Worm (Caenorhabditis elegans) whole organism, early embryonic: ENCODE results near the gene T07A9.15.

ENCODE experiments used
- B0310.2 ChIP-seq: sonication (generic microtip); optimal IDR thresholded peaks from 2 replicates; lab custom pipeline; 2016; ENCODE audit warnings: mild to moderate bottlenecking, missing genetic modification characterization, missing compliant biosample characterization
- F13C5.2 ChIP-seq: sonication (generic microtip); optimal IDR thresholded peaks from 2 replicates; lab custom pipeline; 2017; ENCODE audit warnings: mild to moderate bottlenecking, missing genetic modification characterization, inconsistent platforms, missing compliant biosample characterization
- aly-1 ChIP-seq: sonication (generic microtip); optimal IDR thresholded peaks from 2 replicates; lab custom pipeline; 2016; ENCODE audit warnings: missing genetic modification characterization, missing compliant biosample characterization
- ama-1 ChIP-seq: fragments of 150-350 bp; optimal IDR thresholded peaks from 2 replicates; lab custom pipeline; 2014
- ceh-13 ChIP-seq: fragments of 200-800 bp; sonication (Bioruptor generic); optimal IDR thresholded peaks from 2 replicates; lab custom pipeline; 2018; ENCODE audit warnings: mild to moderate bottlenecking, missing genetic modification characterization, missing compliant biosample characterization
- ceh-36 ChIP-seq: sonication (generic microtip); optimal IDR thresholded peaks from 2 replicates; lab custom pipeline; 2016; ENCODE audit warnings: missing genetic modification characterization, inconsistent platforms, missing compliant biosample characterization
- ets-7 ChIP-seq: sonication (generic microtip); optimal IDR thresholded peaks from 2 replicates; lab custom pipeline; 2016; ENCODE audit warnings: missing genotype, missing genetic modification characterization, missing compliant biosample characterization
- flt-1 ChIP-seq: fragments of 200-800 bp; sonication (Bioruptor generic); IDR thresholded peaks from 2 replicates; pipeline ENCODE4 v1.3.6; 2022; ENCODE audit warnings: missing genetic modification characterization, missing compliant biosample characterization
- hmbx-1 ChIP-seq: sonication (generic microtip); optimal IDR thresholded peaks from 2 replicates; lab custom pipeline; 2016; ENCODE audit warnings: mild to moderate bottlenecking, missing genetic modification characterization, missing compliant biosample characterization
- hmg-4 ChIP-seq: fragments of 200-800 bp; sonication (Bioruptor generic); optimal IDR thresholded peaks from 2 replicates; lab custom pipeline; 2018; ENCODE audit warnings: mild to moderate bottlenecking, missing genetic modification characterization, missing compliant biosample characterization
- hnd-1 ChIP-seq: sonication (generic microtip); optimal IDR thresholded peaks from 2 replicates; lab custom pipeline; 2016; ENCODE audit warnings: missing genetic modification characterization, missing compliant biosample characterization
- pes-1 ChIP-seq: fragments of 200-800 bp; sonication (Bioruptor generic); IDR thresholded peaks from 2 replicates; pipeline ENCODE4 v1.3.6; 2022; ENCODE audit warnings: missing genetic modification reagents, missing genetic modification characterization, missing compliant biosample characterization
- scrt-1 ChIP-seq: fragments of 200-800 bp; sonication (Bioruptor generic); IDR thresholded peaks from 2 replicates; pipeline ENCODE4 v1.3.6; 2022; ENCODE audit warnings: missing genetic modification characterization, missing compliant biosample characterization
- sea-1 ChIP-seq: fragments of 200-800 bp; sonication (Bioruptor generic); conservative IDR thresholded peaks from 2 replicates; pipeline ENCODE4 v1.3.6; 2022; ENCODE audit warnings: missing genetic modification characterization, missing compliant biosample characterization
- tbx-11 ChIP-seq: fragments of 200-800 bp; sonication (Bioruptor generic); IDR thresholded peaks from 2 replicates; pipeline ENCODE4 v1.3.6; 2022; ENCODE audit warnings: missing genetic modification characterization, missing compliant biosample characterization
- tbx-37 ChIP-seq: fragments of 200-800 bp; sonication (Bioruptor generic); conservative IDR thresholded peaks from 2 replicates; pipeline ENCODE4 v1.3.6; 2022; ENCODE audit warnings: missing genetic modification reagents, missing genetic modification characterization, missing compliant biosample characterization
- tra-4 ChIP-seq: sonication (generic microtip); optimal IDR thresholded peaks from 2 replicates; lab custom pipeline; 2017; ENCODE audit warnings: missing genetic modification characterization, missing compliant biosample characterization

The T07A9.15 gene

ce11 chrIV:393409-393930, at the start of gene T07A9.15, which contains the start of gene nog-1:
Gene T07A9.15 (minus strand): TSS chrIV:393546.
Gene nog-1 (plus strand): TSS chrIV:393880.
- TF ChIP-seq aly-1 (tag; lab: Kevin White, UChicago) (no peak), ets-7 (tag; lab: Kevin White, UChicago) (no peak), ceh-13 (GFP tag; lab: Kevin White, UChicago) (no peak), pes-1 (peak; percentile 52; the same call in 1 of the 2 replicates), B0310.2 (tag; lab: Kevin White, UChicago) (no peak), tbx-11 (GFP tag; lab: Robert Waterston, UW) (no peak), tbx-37 (0 out of 2 replicates have a peak, but pooled peaks have one; percentile 30)

DNA sequence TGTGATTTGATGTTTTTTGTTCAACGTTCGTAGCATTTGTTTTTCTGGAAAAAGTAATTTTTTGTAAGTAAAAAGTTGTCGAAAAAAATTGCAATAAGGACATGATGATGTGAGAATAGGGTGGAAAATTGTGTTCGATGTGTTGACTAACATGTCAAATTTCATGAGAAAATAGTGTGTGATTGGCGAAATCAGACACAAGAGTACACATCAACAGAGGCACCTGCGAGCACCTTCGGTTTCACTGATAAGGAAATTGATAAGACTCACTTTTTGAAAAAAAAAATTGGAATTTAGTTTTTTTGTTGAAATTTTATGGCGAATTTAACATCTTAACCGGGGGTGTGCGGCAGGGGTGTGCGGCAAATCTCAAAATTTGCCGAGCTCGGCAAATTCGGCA, 47.2 kb upstream of the T07A9.15 start, which contains the start of gene hum-8:
Gene hum-8 (minus strand): TSS at position 46 of the 400 bp plus-strand sequence.
- TF ChIP-seq ceh-13 (GFP tag; lab: Kevin White, UChicago), result no peak
- TF ChIP-seq ets-7 (tag; lab: Kevin White, UChicago), result no peak
- TF ChIP-seq scrt-1 (GFP tag; lab: Robert Waterston, UW), result no peak
- no peak for TF ChIP-seq hnd-1 (tag; lab: Kevin White, UChicago)
- TF ChIP-seq tra-4, result no peak
- TF ChIP-seq sea-1 (GFP tag; lab: Robert Waterston, UW), result no peak
- no peak for TF ChIP-seq B0310.2 (tag; lab: Kevin White, UChicago)
- no peak for TF ChIP-seq tbx-11 (GFP tag; lab: Robert Waterston, UW)
- no peak for TF ChIP-seq hmg-4
- no peak for TF ChIP-seq F13C5.2
- no peak for TF ChIP-seq aly-1 (tag; lab: Kevin White, UChicago)
- no peak for TF ChIP-seq ama-1
- TF ChIP-seq pes-1, result no peak
- no peak for TF ChIP-seq ceh-36 (tag; lab: Kevin White, UChicago)

ce11 chrIV:438384-438783, 45.0 kb upstream of the T07A9.15 start:
- no peak for TF ChIP-seq ceh-13 (GFP tag; lab: Kevin White, UChicago)
- TF ChIP-seq flt-1 (GFP tag; lab: Robert Waterston, UW), result no peak
- no peak for TF ChIP-seq pes-1
- no peak for TF ChIP-seq ets-7 (tag; lab: Kevin White, UChicago)
- TF ChIP-seq tra-4, result no peak
- no peak for TF ChIP-seq hmg-4
- TF ChIP-seq sea-1 (GFP tag; lab: Robert Waterston, UW), result no peak
- TF ChIP-seq tbx-11 (GFP tag; lab: Robert Waterston, UW), result no peak
- TF ChIP-seq F13C5.2, result no peak
- TF ChIP-seq aly-1 (tag; lab: Kevin White, UChicago), result no peak
- TF ChIP-seq hmbx-1 (tag; lab: Kevin White, UChicago), result no peak

- no peak for TF ChIP-seq aly-1 (tag; lab: Kevin White, UChicago)
Measured at ce11 chrIV:428869-429268, 35.5 kb upstream of the T07A9.15 start, which contains the start of gene Y66H1A.5. Gene Y66H1A.5 (minus strand): TSS chrIV:429133.

ce11 chrIV:427100-427908, 34.0 kb upstream of the T07A9.15 start:
- TF ChIP-seq pes-1 (0 out of 2 replicates have a peak, but pooled peaks have one; percentile 17), hmg-4 (no peak)

DNA sequence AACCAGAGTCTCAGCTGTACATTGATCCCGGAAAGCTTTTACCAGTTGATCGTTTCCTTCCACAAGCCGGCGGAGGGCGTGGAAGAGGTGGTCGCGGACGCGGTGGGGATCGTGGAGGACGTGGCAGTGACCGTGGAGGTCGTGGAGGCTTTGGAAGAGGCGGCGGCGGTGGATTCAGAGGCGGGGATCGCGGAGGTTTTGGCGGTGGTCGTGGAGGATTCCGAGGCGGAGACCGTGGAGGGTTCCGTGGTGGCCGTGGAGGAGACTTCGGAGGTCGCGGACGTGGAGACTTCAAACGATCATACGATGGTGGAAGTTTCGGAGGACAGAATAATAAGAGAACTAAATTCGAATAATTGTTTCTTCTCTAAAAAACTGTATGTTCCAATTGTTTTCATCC, 33.3 kb upstream of the T07A9.15 start:
- TF ChIP-seq pes-1 (no peak), ama-1 (no peak), sea-1 (GFP tag; lab: Robert Waterston, UW) (no peak), tbx-11 (GFP tag; lab: Robert Waterston, UW) (no peak), tra-4 (no peak), hmg-4 (no peak), ceh-36 (tag; lab: Kevin White, UChicago) (no peak)

- TF ChIP-seq tbx-37, result no peak
- no peak for TF ChIP-seq scrt-1 (GFP tag; lab: Robert Waterston, UW)
Measured at ce11 chrIV:425995-426394, 32.6 kb upstream of the T07A9.15 start, which contains the start of gene garr-1. Gene garr-1 (plus strand): TSS chrIV:426168.

DNA sequence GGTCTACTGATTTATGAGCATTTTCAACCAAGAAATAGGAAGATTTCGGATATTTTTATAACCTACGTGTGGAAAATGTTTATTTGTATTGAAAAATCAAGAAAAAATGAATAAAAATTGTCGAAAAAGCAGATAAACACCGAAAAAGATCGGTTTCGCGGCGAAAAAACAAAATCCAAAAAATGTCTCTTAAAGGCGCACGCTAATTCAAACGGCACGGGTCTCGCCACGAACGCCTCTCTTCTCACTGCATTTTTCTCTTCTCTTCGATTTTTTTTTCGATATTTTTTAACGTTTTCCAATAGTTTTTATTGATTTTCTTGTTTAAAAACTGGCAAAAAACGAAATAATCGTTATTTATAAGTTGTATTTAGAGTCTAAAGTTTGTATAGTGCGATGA, 32.2 kb upstream of the T07A9.15 start:
- TF ChIP-seq B0310.2 (tag; lab: Kevin White, UChicago) (no peak), hmg-4 (no peak), tbx-37 (no peak), sea-1 (GFP tag; lab: Robert Waterston, UW) (no peak), ceh-36 (tag; lab: Kevin White, UChicago) (no peak), ama-1 (no peak)

- no peak for TF ChIP-seq ets-7 (tag; lab: Kevin White, UChicago)
- TF ChIP-seq ceh-36 (tag; lab: Kevin White, UChicago), result peak; percentile 74
Measured at ce11 chrIV:425052-425451, 31.7 kb upstream of the T07A9.15 start, which contains the start of gene daf-18. Gene daf-18 (minus strand): TSS chrIV:425177.
